Fruit fly (Drosophila melanogaster) whole organism, embryonic: ENCODE data around the gene dgt1.

Source experiments
- Adf1 ChIP-seq: fragments of 200-800 bp; sonication (Bioruptor generic); IDR thresholded peaks from 2 replicates; pipeline ENCODE4 v1.3.6; 2022; ENCODE audit warnings: missing biosample characterization, missing genetic modification characterization
- Atf-2 ChIP-seq: fragments of 200-800 bp; sonication (Bioruptor generic); optimal IDR thresholded peaks from 2 replicates; lab custom pipeline; 2016; ENCODE audit warnings: missing biosample characterization, missing genetic modification characterization
- Bteb2 ChIP-seq: fragments of 200-800 bp; sonication (Bioruptor generic); optimal IDR thresholded peaks from 2 replicates; lab custom pipeline; 2016; ENCODE audit warnings: missing biosample characterization, missing genetic modification characterization
- CG12299 ChIP-seq: fragments of 200-800 bp; sonication (Bioruptor generic); optimal IDR thresholded peaks from 2 replicates; lab custom pipeline; 2018; ENCODE audit warnings: missing biosample characterization, mild to moderate bottlenecking, missing genetic modification characterization
- CG13123 ChIP-seq: fragments of 200-800 bp; sonication (Bioruptor generic); optimal IDR thresholded peaks from 2 replicates; lab custom pipeline; 2016; ENCODE audit warnings: missing biosample characterization, missing genetic modification characterization
- CG13424 ChIP-seq: fragments of 200-800 bp; sonication (Bioruptor generic); optimal IDR thresholded peaks from 2 replicates; lab custom pipeline; 2019; ENCODE audit warnings: missing biosample characterization, mild to moderate bottlenecking, missing genetic modification characterization, moderate library complexity
- CG15269 ChIP-seq: fragments of 200-800 bp; sonication (Bioruptor generic); optimal IDR thresholded peaks from 2 replicates; lab custom pipeline; 2018; ENCODE audit warnings: missing biosample characterization, mild to moderate bottlenecking, missing genetic modification characterization, moderate library complexity
- CG15479 ChIP-seq: fragments of 200-800 bp; sonication (Bioruptor generic); optimal IDR thresholded peaks from 3 replicates; lab custom pipeline; 2019; ENCODE audit warnings: missing biosample characterization, mild to moderate bottlenecking, missing genetic modification characterization, moderate library complexity
- CG15601 ChIP-seq: fragments of 200-800 bp; sonication (Bioruptor generic); optimal IDR thresholded peaks from 3 replicates; lab custom pipeline; 2019; ENCODE audit warnings: missing biosample characterization, mild to moderate bottlenecking, missing genetic modification characterization, moderate library complexity
- CG17385 ChIP-seq: fragments of 200-800 bp; sonication (Bioruptor generic); optimal IDR thresholded peaks from 3 replicates; lab custom pipeline; 2018; ENCODE audit warnings: missing biosample characterization, mild to moderate bottlenecking, missing genetic modification characterization
- CG2202 ChIP-seq: fragments of 200-800 bp; sonication (Bioruptor generic); optimal IDR thresholded peaks from 2 replicates; lab custom pipeline; 2018; ENCODE audit warnings: missing biosample characterization, mild to moderate bottlenecking, missing genetic modification characterization
- CG30020 ChIP-seq: fragments of 200-800 bp; optimal IDR thresholded peaks from 2 replicates; lab custom pipeline; 2019; ENCODE audit warnings: missing biosample characterization, mild to moderate bottlenecking, missing genetic modification characterization, moderate library complexity
- CG4424 ChIP-seq: fragments of 200-800 bp; sonication (Bioruptor generic); optimal IDR thresholded peaks from 3 replicates; lab custom pipeline; 2016; ENCODE audit warnings: missing biosample characterization, missing genetic modification characterization
- CG6689 ChIP-seq: fragments of 200-800 bp; sonication (Bioruptor generic); IDR thresholded peaks from 2 replicates; pipeline ENCODE4 v1.3.6; 2022; ENCODE audit warnings: missing biosample characterization, missing genetic modification characterization
- CG8478 ChIP-seq: fragments of >200 bp; optimal IDR thresholded peaks from 2 replicates; lab custom pipeline; 2018
- CG8944 ChIP-seq: fragments of 200-800 bp; sonication (Bioruptor generic); optimal IDR thresholded peaks from 3 replicates; lab custom pipeline; 2016; ENCODE audit warnings: missing biosample characterization, missing genetic modification characterization
- CrebB ChIP-seq: fragments of 200-800 bp; sonication (Bioruptor generic); optimal IDR thresholded peaks from 3 replicates; lab custom pipeline; 2018; ENCODE audit warnings: missing biosample characterization, mild to moderate bottlenecking, missing genetic modification characterization
- Doc3 ChIP-seq: fragments of 200-800 bp; sonication (Bioruptor generic); IDR thresholded peaks from 3 replicates; pipeline ENCODE4 v1.3.6; 2022; ENCODE audit warnings: missing biosample characterization, missing genetic modification characterization; ENCODE audit not compliant: partially characterized antibody
- Fer1 ChIP-seq: fragments of 200-800 bp; sonication (Bioruptor generic); optimal IDR thresholded peaks from 2 replicates; lab custom pipeline; 2017; ENCODE audit warnings: missing biosample characterization, mild to moderate bottlenecking, missing genetic modification characterization
- MTF-1 ChIP-seq: fragments of 200-800 bp; sonication (Bioruptor generic); optimal IDR thresholded peaks from 2 replicates; lab custom pipeline; 2018; ENCODE audit warnings: missing biosample characterization, mild to moderate bottlenecking, missing genetic modification characterization, borderline replicate concordance
- Max ChIP-seq: fragments of 200-800 bp; sonication (Bioruptor generic); optimal IDR thresholded peaks from 2 replicates; lab custom pipeline; 2016; ENCODE audit warnings: missing biosample characterization, mild to moderate bottlenecking, missing genetic modification characterization
- Nf-YA ChIP-seq: fragments of 200-800 bp; sonication (Bioruptor generic); IDR thresholded peaks from 2 replicates; pipeline ENCODE4 v1.3.6; 2022; ENCODE audit warnings: missing biosample characterization, missing genetic modification characterization
- Nf-YC ChIP-seq: fragments of 200-800 bp; optimal IDR thresholded peaks from 3 replicates; lab custom pipeline; 2019; ENCODE audit warnings: missing biosample characterization, mild to moderate bottlenecking, missing genetic modification characterization, moderate library complexity
- Rx ChIP-seq: fragments of 200-800 bp; sonication (Bioruptor generic); IDR thresholded peaks from 2 replicates; pipeline ENCODE4 v1.3.6; 2022; ENCODE audit warnings: missing biosample characterization, missing genetic modification characterization
- Vsx1 ChIP-seq: fragments of 200-800 bp; sonication (Bioruptor generic); optimal IDR thresholded peaks from 2 replicates; lab custom pipeline; 2017; ENCODE audit warnings: missing biosample characterization, mild to moderate bottlenecking, missing genetic modification characterization, missing genetic modification reagents
- Xbp1 ChIP-seq: fragments of 200-800 bp; sonication (Bioruptor generic); optimal IDR thresholded peaks from 3 replicates; lab custom pipeline; 2016; ENCODE audit warnings: missing biosample characterization, mild to moderate bottlenecking, missing genetic modification characterization
- aop ChIP-seq: fragments of 200-800 bp; sonication (Bioruptor generic); IDR thresholded peaks from 2 replicates; pipeline ENCODE4 v1.3.6; 2022; ENCODE audit warnings: missing biosample characterization, missing genetic modification characterization
- ase ChIP-seq: fragments of 200-800 bp; sonication (Bioruptor generic); IDR thresholded peaks from 3 replicates; pipeline ENCODE4 v1.3.6; 2022; ENCODE audit warnings: missing biosample characterization, missing genetic modification characterization
- ash1 ChIP-seq: fragments of 200-800 bp; sonication (Bioruptor generic); optimal IDR thresholded peaks from 2 replicates; lab custom pipeline; 2018; ENCODE audit warnings: missing biosample characterization, mild to moderate bottlenecking, missing genetic modification characterization
- bab2 ChIP-seq: fragments of 200-800 bp; sonication (Bioruptor generic); optimal IDR thresholded peaks from 2 replicates; lab custom pipeline; 2016; ENCODE audit warnings: missing biosample characterization, missing genetic modification characterization
- cato ChIP-seq: fragments of 200-800 bp; sonication (Bioruptor generic); optimal IDR thresholded peaks from 2 replicates; lab custom pipeline; 2016; ENCODE audit warnings: missing biosample characterization, missing genetic modification characterization, borderline replicate concordance
- caup ChIP-seq: fragments of 200-800 bp; sonication (Bioruptor generic); optimal IDR thresholded peaks from 3 replicates; lab custom pipeline; 2017; ENCODE audit warnings: missing biosample characterization, mild to moderate bottlenecking, missing genetic modification characterization, moderate library complexity; ENCODE audit not compliant: severe bottlenecking
- chm ChIP-seq: fragments of 200-800 bp; sonication (Bioruptor generic); IDR thresholded peaks from 2 replicates; pipeline ENCODE4 v1.3.6; 2022; ENCODE audit warnings: missing biosample characterization, missing genetic modification characterization
- ems ChIP-seq: fragments of 200-800 bp; sonication (Bioruptor generic); optimal IDR thresholded peaks from 3 replicates; lab custom pipeline; 2016; ENCODE audit warnings: missing biosample characterization, missing genetic modification characterization
- fd96Cb ChIP-seq: fragments of 200-800 bp; sonication (Bioruptor generic); optimal IDR thresholded peaks from 2 replicates; lab custom pipeline; 2018; ENCODE audit warnings: missing biosample characterization, mild to moderate bottlenecking, missing genetic modification characterization, moderate library complexity
- ham ChIP-seq: fragments of 200-800 bp; sonication (Bioruptor generic); IDR thresholded peaks from 2 replicates; pipeline ENCODE4 v1.3.6; 2022; ENCODE audit warnings: missing biosample characterization, missing genetic modification characterization
- inv ChIP-seq: fragments of 200-800 bp; sonication (Bioruptor generic); IDR thresholded peaks from 2 replicates; pipeline ENCODE4 v1.3.6; 2022; ENCODE audit warnings: missing biosample characterization, missing genetic modification characterization; ENCODE audit not compliant: partially characterized antibody
- kni ChIP-seq: fragments of 200-800 bp; sonication (Bioruptor generic); optimal IDR thresholded peaks from 3 replicates; lab custom pipeline; 2017; ENCODE audit warnings: mild to moderate bottlenecking, missing biosample characterization, missing genetic modification reagents, missing genetic modification characterization
- luna ChIP-seq: fragments of 200-800 bp; sonication (Bioruptor generic); optimal IDR thresholded peaks from 2 replicates; lab custom pipeline; 2016; ENCODE audit warnings: missing biosample characterization, missing genetic modification characterization
- mam ChIP-seq: fragments of 200-800 bp; sonication (Bioruptor generic); optimal IDR thresholded peaks from 3 replicates; lab custom pipeline; 2016; ENCODE audit warnings: missing biosample characterization, missing genetic modification characterization
- mld ChIP-seq: fragments of 200-800 bp; sonication (Bioruptor generic); IDR thresholded peaks from 3 replicates; pipeline ENCODE4 v1.3.6; 2022; ENCODE audit warnings: missing biosample characterization, missing genetic modification characterization; ENCODE audit not compliant: partially characterized antibody
- nmo ChIP-seq: fragments of 200-800 bp; sonication (Bioruptor generic); optimal IDR thresholded peaks from 2 replicates; lab custom pipeline; 2018; ENCODE audit warnings: missing biosample characterization, mild to moderate bottlenecking, missing genetic modification characterization, moderate library complexity
- pb ChIP-seq: fragments of 200-800 bp; sonication (Bioruptor generic); optimal IDR thresholded peaks from 3 replicates; lab custom pipeline; 2016; ENCODE audit warnings: missing biosample characterization, missing genetic modification characterization
- pum ChIP-seq: fragments of 200-800 bp; sonication (Bioruptor generic); optimal IDR thresholded peaks from 2 replicates; lab custom pipeline; 2016; ENCODE audit warnings: missing biosample characterization, missing genetic modification characterization
- schlank ChIP-seq: fragments of 200-800 bp; sonication (Bioruptor generic); optimal IDR thresholded peaks from 2 replicates; lab custom pipeline; 2018; ENCODE audit warnings: missing biosample characterization, mild to moderate bottlenecking, missing genetic modification characterization
- sim ChIP-seq: fragments of 200-800 bp; sonication (Bioruptor generic); IDR thresholded peaks from 2 replicates; pipeline ENCODE4 v1.3.6; 2022; ENCODE audit warnings: missing biosample characterization, missing genetic modification characterization
- sima ChIP-seq: fragments of 200-800 bp; sonication (Bioruptor generic); optimal IDR thresholded peaks from 2 replicates; lab custom pipeline; 2016; ENCODE audit warnings: missing biosample characterization, missing genetic modification characterization
- sr ChIP-seq: fragments of 200-800 bp; sonication (Bioruptor generic); IDR thresholded peaks from 3 replicates; pipeline ENCODE4 v1.3.6; 2022; ENCODE audit warnings: missing biosample characterization, missing genetic modification characterization
- tgo ChIP-seq: fragments of 200-800 bp; sonication (Bioruptor generic); IDR thresholded peaks from 3 replicates; pipeline ENCODE4 v1.3.6; 2022; ENCODE audit warnings: missing biosample characterization, missing genetic modification characterization
- vvl ChIP-seq: fragments of 200-800 bp; sonication (Bioruptor generic); IDR thresholded peaks from 2 replicates; pipeline ENCODE4 v1.3.6; 2022; ENCODE audit warnings: missing biosample characterization, missing genetic modification characterization

Gene dgt1

dm6 chr3R:29868676-29869349, 11.5 kb upstream of the dgt1 start, which contains the start of gene Zip99C (continued):
- peak; percentile 100 for TF ChIP-seq MTF-1
- TF ChIP-seq CG8944: no peak
- TF ChIP-seq CG8478 (lab: Kevin White, UChicago): no peak
- TF ChIP-seq inv (GFP tag; lab: Robert Waterston, UW): peak; percentile 91
- TF ChIP-seq ash1 (GFP tag; lab: Kevin White, UChicago): no peak
- TF ChIP-seq Xbp1 (GFP tag; lab: Kevin White, UChicago): peak; percentile 49
- TF ChIP-seq ems (GFP tag; lab: Kevin White, UChicago): no peak
- TF ChIP-seq Nf-YA (GFP tag; lab: Robert Waterston, UW): no peak
- TF ChIP-seq CG15601 (tag; lab: Kevin White, UChicago): peak; percentile 71
- no peak for TF ChIP-seq schlank (tag; lab: Kevin White, UChicago)
- TF ChIP-seq CG13424 (tag; lab: Kevin White, UChicago): peak; percentile 23
- TF ChIP-seq kni: no peak
- TF ChIP-seq CG4424 (GFP tag; lab: Kevin White, UChicago): peak; percentile 36
- TF ChIP-seq vvl: peak; percentile 23; the same call in 1 of the 2 replicates
- no peak for TF ChIP-seq sim
- no peak for TF ChIP-seq bab2 (GFP tag; lab: Kevin White, UChicago)
- TF ChIP-seq CrebB (tag; lab: Kevin White, UChicago): no peak
- TF ChIP-seq pum: no peak
- TF ChIP-seq Doc3 (GFP tag; lab: Robert Waterston, UW): peak; percentile 90
- no peak for TF ChIP-seq aop (GFP tag; lab: Robert Waterston, UW)
- peak; percentile 15 for TF ChIP-seq luna (GFP tag; lab: Kevin White, UChicago)
- TF ChIP-seq CG17385 (GFP tag; lab: Kevin White, UChicago): no peak
- peak; percentile 35 for TF ChIP-seq Vsx1 (GFP tag; lab: Kevin White, UChicago)
- no peak for TF ChIP-seq CG2202 (tag; lab: Kevin White, UChicago)
- no peak for TF ChIP-seq fd96Cb (tag; lab: Kevin White, UChicago)
- no peak for TF ChIP-seq Bteb2 (GFP tag; lab: Kevin White, UChicago)
- TF ChIP-seq Atf-2 (GFP tag; lab: Kevin White, UChicago): no peak
- no peak for TF ChIP-seq CG6689 (GFP tag; lab: Robert Waterston, UW)
- no peak for TF ChIP-seq chm (GFP tag; lab: Robert Waterston, UW)
- TF ChIP-seq CG30020 (tag; lab: Kevin White, UChicago): peak; percentile 60
- no peak for TF ChIP-seq tgo (GFP tag; lab: Robert Waterston, UW)
- TF ChIP-seq ham (GFP tag; lab: Robert Waterston, UW): no peak
- peak; percentile 6 for TF ChIP-seq caup (GFP tag; lab: Kevin White, UChicago)
- TF ChIP-seq Fer1 (GFP tag; lab: Kevin White, UChicago): peak; percentile 11
- no peak for TF ChIP-seq cato (GFP tag; lab: Kevin White, UChicago)
- no peak for TF ChIP-seq Adf1
- TF ChIP-seq mam (GFP tag; lab: Kevin White, UChicago): peak; percentile 35
- TF ChIP-seq CG15479 (GFP tag; lab: Kevin White, UChicago): peak; percentile 42
- no peak for TF ChIP-seq pb (GFP tag; lab: Kevin White, UChicago)
- TF ChIP-seq mld (GFP tag; lab: Robert Waterston, UW): peak; percentile 81
- no peak for TF ChIP-seq CG12299 (tag; lab: Kevin White, UChicago)
- 0 out of 3 replicates have a peak, but pooled peaks have one; percentile 16 for TF ChIP-seq sr (GFP tag; lab: Robert Waterston, UW)
- TF ChIP-seq CG13123 (GFP tag; lab: Kevin White, UChicago): peak; percentile 21
- TF ChIP-seq Rx (GFP tag; lab: Robert Waterston, UW): no peak
- TF ChIP-seq ase (GFP tag; lab: Robert Waterston, UW): no peak
- peak; percentile 63 for TF ChIP-seq nmo (GFP tag; lab: Kevin White, UChicago)
- peak; percentile 62 for TF ChIP-seq Nf-YC (tag; lab: Kevin White, UChicago)
- TF ChIP-seq CG15269 (tag; lab: Kevin White, UChicago): peak; percentile 35
- TF ChIP-seq Max (GFP tag; lab: Kevin White, UChicago): peak; percentile 55
- TF ChIP-seq sima (GFP tag; lab: Kevin White, UChicago): no peak
